Fruit fly (Drosophila melanogaster): Measurements from ENCODE around the gene sstn.
A peak's percentile ranks its signal among the peaks of the same experiment; 100 is the strongest.

Gene sstn

dm6 chr3L:15141118-15142003, 46.8 kb upstream of the sstn start (continued):
- no peak for TF ChIP-seq CG9876 (GFP tag; optimal IDR thresholded peaks at IDR 0.05)
- TF ChIP-seq CG12219 (GFP tag; optimal IDR thresholded peaks at IDR 0.05), result no peak
- no peak for TF ChIP-seq Tbp (GFP tag; optimal IDR thresholded peaks at IDR 0.05)
- TF ChIP-seq Nf-YC (tag; optimal IDR thresholded peaks at IDR 0.05), result peak; percentile 20
- no peak for TF ChIP-seq HmgD (GFP tag; optimal IDR thresholded peaks at IDR 0.05)
- TF ChIP-seq exex (tag; optimal IDR thresholded peaks at IDR 0.05), result no peak
- TF ChIP-seq CG14710 (tag; optimal IDR thresholded peaks at IDR 0.05), result peak; percentile 29
- 0 out of 2 replicates have a peak, but pooled peaks have one; percentile 22 for TF ChIP-seq CG31441 (GFP tag; IDR thresholded peaks at IDR 0.05)
- no peak for TF ChIP-seq CG15073 (GFP tag; optimal IDR thresholded peaks at IDR 0.05)
- no peak for TF ChIP-seq lov (optimal IDR thresholded peaks at IDR 0.05)
- TF ChIP-seq lov (GFP tag; IDR thresholded peaks at IDR 0.05), result no peak
- TF ChIP-seq Taf1 (GFP tag; IDR thresholded peaks at IDR 0.05), result no peak
- TF ChIP-seq CG15011 (GFP tag; optimal IDR thresholded peaks at IDR 0.05), result no peak
- peak; percentile 95 for TF ChIP-seq sqz (GFP tag; optimal IDR thresholded peaks at IDR 0.05)
- no peak for TF ChIP-seq zen2 (GFP tag; IDR thresholded peaks at IDR 0.05; ENCODE audit: partially characterized antibody)
- TF ChIP-seq CG3838 (GFP tag; optimal IDR thresholded peaks at IDR 0.05), result no peak
- TF ChIP-seq grn (GFP tag; optimal IDR thresholded peaks at IDR 0.05), result peak; percentile 86
- no peak for TF ChIP-seq jumu (GFP tag; optimal IDR thresholded peaks at IDR 0.05)
- TF ChIP-seq BEAF-32 (GFP tag; optimal IDR thresholded peaks at IDR 0.05), result no peak
- TF ChIP-seq mirr (GFP tag; optimal IDR thresholded peaks at IDR 0.05), result peak; percentile 41
- no peak for TF ChIP-seq Hr78 (GFP tag; optimal IDR thresholded peaks at IDR 0.05)
- TF ChIP-seq CG2199 (GFP tag; IDR thresholded peaks at IDR 0.05), result peak; percentile 34; the same call in 1 of the 3 replicates
- no peak for TF ChIP-seq CG31224 (GFP tag; IDR thresholded peaks at IDR 0.05)
- TF ChIP-seq chinmo (GFP tag; IDR thresholded peaks at IDR 0.05; ENCODE audit: partially characterized antibody), result peak; percentile 80; the same call in 3 of the 4 replicates
- no peak for TF ChIP-seq cwo (GFP tag; optimal IDR thresholded peaks at IDR 0.05)
- no peak for TF ChIP-seq CG5245 (GFP tag; optimal IDR thresholded peaks at IDR 0.05)
- TF ChIP-seq fru (optimal IDR thresholded peaks at IDR 0.05), result no peak
- TF ChIP-seq ken (GFP tag; IDR thresholded peaks at IDR 0.05), result peak; percentile 63; the same call in 1 of the 3 replicates
- peak; percentile 0 for TF ChIP-seq kah (GFP tag; optimal IDR thresholded peaks at IDR 0.05)
- TF ChIP-seq pita (GFP tag; optimal IDR thresholded peaks at IDR 0.05), result no peak
- no peak for TF ChIP-seq CG9215 (GFP tag; IDR thresholded peaks at IDR 0.05)
- TF ChIP-seq fd96Cb (tag; optimal IDR thresholded peaks at IDR 0.05), result no peak
- TF ChIP-seq Hmx (GFP tag; optimal IDR thresholded peaks at IDR 0.05), result no peak
- TF ChIP-seq CG8089 (GFP tag; optimal IDR thresholded peaks at IDR 0.05), result no peak
- no peak for TF ChIP-seq hbn (GFP tag; IDR thresholded peaks at IDR 0.05; ENCODE audit: partially characterized antibody)
- no peak for TF ChIP-seq gt (GFP tag; IDR thresholded peaks at IDR 0.05)
- no peak for TF ChIP-seq Dek (tag; optimal IDR thresholded peaks at IDR 0.05)
- no peak for TF ChIP-seq vnd (GFP tag; IDR thresholded peaks at IDR 0.05; ENCODE audit: partially characterized antibody)
- TF ChIP-seq Lim3 (GFP tag; IDR thresholded peaks at IDR 0.05), result no peak
- peak; percentile 9 for TF ChIP-seq mam (GFP tag; optimal IDR thresholded peaks at IDR 0.05)
- TF ChIP-seq usp (GFP tag; optimal IDR thresholded peaks at IDR 0.05), result peak; percentile 3
- TF ChIP-seq CG10565 (GFP tag; optimal IDR thresholded peaks at IDR 0.05), result no peak
- no peak for TF ChIP-seq pfk (GFP tag; optimal IDR thresholded peaks at IDR 0.05)
- no peak for TF ChIP-seq HLH3B (GFP tag; IDR thresholded peaks at IDR 0.05)
- no peak for TF ChIP-seq pum (GFP tag; optimal IDR thresholded peaks at IDR 0.05)
- TF ChIP-seq zfh2 (GFP tag; optimal IDR thresholded peaks at IDR 0.05), result no peak
- TF ChIP-seq Gsc (GFP tag; IDR thresholded peaks at IDR 0.05), result no peak
- TF ChIP-seq CG17186 (GFP tag; optimal IDR thresholded peaks at IDR 0.05), result no peak
- TF ChIP-seq CG30020 (tag; optimal IDR thresholded peaks at IDR 0.05), result no peak
- TF ChIP-seq CG11456 (GFP tag; IDR thresholded peaks at IDR 0.05), result 0 out of 3 replicates have a peak, but pooled peaks have one; percentile 15
